Fruit fly (Drosophila melanogaster): ENCODE measurements around the gene retinin.

The retinin gene

dm6 chr3L:16362119-16362653, 30.5 kb downstream of the retinin start, which contains the start of gene Cpr72Ea:
Cpr72Ea (plus strand) TSS chr3L:16362603.
- TF ChIP-seq Jra (GFP tag; optimal IDR thresholded peaks at IDR 0.05) (no peak), dmrt93B (GFP tag; optimal IDR thresholded peaks at IDR 0.05) (no peak), Rel (GFP tag; optimal IDR thresholded peaks at IDR 0.05) (no peak), Rel (tag; optimal IDR thresholded peaks at IDR 0.05) (no peak), Mio (GFP tag; optimal IDR thresholded peaks at IDR 0.05) (no peak), lola (GFP tag; optimal IDR thresholded peaks at IDR 0.05) (no peak), Myc (optimal IDR thresholded peaks at IDR 0.05) (no peak), sage (GFP tag; optimal IDR thresholded peaks at IDR 0.05) (no peak), tai (GFP tag; optimal IDR thresholded peaks at IDR 0.05) (no peak), Vsx2 (GFP tag; optimal IDR thresholded peaks at IDR 0.05; ENCODE audit: partially characterized antibody) (no peak), jim (GFP tag; optimal IDR thresholded peaks at IDR 0.05) (no peak), Abd-B (GFP tag; optimal IDR thresholded peaks at IDR 0.05) (no peak), Hr78 (GFP tag; optimal IDR thresholded peaks at IDR 0.05) (no peak), foxo (GFP tag; optimal IDR thresholded peaks at IDR 0.05) (no peak), Dfd (GFP tag; optimal IDR thresholded peaks at IDR 0.05) (no peak), Sp1 (GFP tag; optimal IDR thresholded peaks at IDR 0.05) (no peak), usp (GFP tag; optimal IDR thresholded peaks at IDR 0.05) (no peak)

dm6 chr3L:16364182-16364581, 32.4 kb downstream of the retinin start:
- no peak for TF ChIP-seq Vsx2 (GFP tag; optimal IDR thresholded peaks at IDR 0.05; ENCODE audit: partially characterized antibody)
- no peak for TF ChIP-seq N (GFP tag; optimal IDR thresholded peaks at IDR 0.05)
- no peak for TF ChIP-seq Abd-B (GFP tag; optimal IDR thresholded peaks at IDR 0.05)
- TF ChIP-seq CG32264 (GFP tag; optimal IDR thresholded peaks at IDR 0.05) = peak; percentile 25
- no peak for TF ChIP-seq Rel (GFP tag; optimal IDR thresholded peaks at IDR 0.05)
- no peak for TF ChIP-seq Rel (tag; optimal IDR thresholded peaks at IDR 0.05)
- TF ChIP-seq usp (GFP tag; optimal IDR thresholded peaks at IDR 0.05) = no peak
- TF ChIP-seq tai (GFP tag; optimal IDR thresholded peaks at IDR 0.05) = no peak
- peak; percentile 78 for TF ChIP-seq Sp1 (GFP tag; optimal IDR thresholded peaks at IDR 0.05)
- peak; percentile 70 for TF ChIP-seq rgr (GFP tag; optimal IDR thresholded peaks at IDR 0.05)
- peak; percentile 27 for TF ChIP-seq brk (GFP tag; optimal IDR thresholded peaks at IDR 0.05)
- no peak for TF ChIP-seq CrebA (GFP tag; optimal IDR thresholded peaks at IDR 0.05; ENCODE audit: borderline replicate concordance)
- TF ChIP-seq Dfd (GFP tag; optimal IDR thresholded peaks at IDR 0.05) = no peak
- no peak for TF ChIP-seq Jra (GFP tag; optimal IDR thresholded peaks at IDR 0.05)
- TF ChIP-seq jim (GFP tag; optimal IDR thresholded peaks at IDR 0.05) = no peak
- peak; percentile 81 for TF ChIP-seq fru (GFP tag; optimal IDR thresholded peaks at IDR 0.05)
- peak; percentile 81 for TF ChIP-seq OdsH (GFP tag; optimal IDR thresholded peaks at IDR 0.05)
- TF ChIP-seq Hr78 (GFP tag; optimal IDR thresholded peaks at IDR 0.05) = no peak
- no peak for TF ChIP-seq Hr83 (GFP tag; optimal IDR thresholded peaks at IDR 0.05; ENCODE audit: poor library complexity, severe bottlenecking)
- TF ChIP-seq dsf (GFP tag; optimal IDR thresholded peaks at IDR 0.05; ENCODE audit: borderline replicate concordance) = no peak
- TF ChIP-seq br (GFP tag; optimal IDR thresholded peaks at IDR 0.05) = peak; percentile 73
- TF ChIP-seq sv (GFP tag; optimal IDR thresholded peaks at IDR 0.05) = no peak
- TF ChIP-seq pan (optimal IDR thresholded peaks at IDR 0.05) = no peak
- TF ChIP-seq sage (GFP tag; optimal IDR thresholded peaks at IDR 0.05) = no peak
- TF ChIP-seq h (GFP tag; optimal IDR thresholded peaks at IDR 0.05) = peak; percentile 83
- no peak for TF ChIP-seq Myc (optimal IDR thresholded peaks at IDR 0.05)
- TF ChIP-seq Hnf4 (GFP tag; optimal IDR thresholded peaks at IDR 0.05) = peak; percentile 65
- no peak for TF ChIP-seq lola (GFP tag; optimal IDR thresholded peaks at IDR 0.05)
- TF ChIP-seq Dif (GFP tag; optimal IDR thresholded peaks at IDR 0.05; ENCODE audit: partially characterized antibody) = no peak
- TF ChIP-seq Mio (GFP tag; optimal IDR thresholded peaks at IDR 0.05) = no peak
- TF ChIP-seq CG9705 (GFP tag; optimal IDR thresholded peaks at IDR 0.05) = peak; percentile 39
- TF ChIP-seq dl (GFP tag; optimal IDR thresholded peaks at IDR 0.05; ENCODE audit: insufficient read depth in 1 of 2, partially characterized antibody in 2 of 2) = no peak
- peak; percentile 56 for TF ChIP-seq dmrt93B (GFP tag; optimal IDR thresholded peaks at IDR 0.05)
- peak in 1 of 2 experiments; percentile 78 for TF ChIP-seq foxo (GFP tag; optimal IDR thresholded peaks at IDR 0.05)
- peak; percentile 67 for TF ChIP-seq woc (GFP tag; optimal IDR thresholded peaks at IDR 0.05)
- no peak for TF ChIP-seq GATAd (GFP tag; optimal IDR thresholded peaks at IDR 0.05)
- TF ChIP-seq ey (GFP tag; optimal IDR thresholded peaks at IDR 0.05) = peak; percentile 69
- TF ChIP-seq psq (GFP tag; optimal IDR thresholded peaks at IDR 0.05) = peak; percentile 66
- TF ChIP-seq HLH106 (tag; optimal IDR thresholded peaks at IDR 0.05) = peak; percentile 82
